Worm (Caenorhabditis elegans) whole organism, L2 larva: ENCODE measurements around the gene C46C2.2.

Experiments used
- F13H6.1 ChIP-seq: sonication (generic microtip); optimal IDR thresholded peaks from 2 replicates; lab custom pipeline; 2016; ENCODE audit warnings: missing genetic modification characterization, missing compliant biosample characterization
- Y55F3AM.14 ChIP-seq: fragments of 200-800 bp; sonication (Bioruptor generic); optimal IDR thresholded peaks from 2 replicates; lab custom pipeline; 2018; ENCODE audit warnings: mild to moderate bottlenecking, missing genetic modification characterization, missing compliant biosample characterization
- ZK546.5 ChIP-seq: sonication (generic microtip); optimal IDR thresholded peaks from 2 replicates; lab custom pipeline; 2017; ENCODE audit warnings: missing biosample characterization, missing genetic modification characterization
- ama-1 ChIP-seq: fragments of 150-350 bp; optimal IDR thresholded peaks from 2 replicates; lab custom pipeline; 2018; ENCODE audit warnings: inconsistent platforms
- egl-27 ChIP-seq: sonication (generic microtip); optimal IDR thresholded peaks from 3 replicates; lab custom pipeline; 2017; ENCODE audit warnings: missing biosample characterization, missing genetic modification reagents, missing genetic modification characterization
- nhr-10 ChIP-seq: sonication (generic microtip); optimal IDR thresholded peaks from 2 replicates; lab custom pipeline; 2017; ENCODE audit warnings: missing biosample characterization, missing genetic modification characterization
- nhr-6 ChIP-seq: fragments of 150-350 bp; optimal IDR thresholded peaks from 2 replicates; lab custom pipeline; 2014; ENCODE audit warnings: missing biosample characterization, missing genetic modification characterization
- ztf-4 ChIP-seq: fragments of 150-350 bp; optimal IDR thresholded peaks from 2 replicates; lab custom pipeline; 2014; ENCODE audit warnings: missing biosample characterization, missing genetic modification characterization

ce11 chrIV:9261687-9262086, 44.2 kb downstream of the C46C2.2 start, which contains the start of gene col-120:
- TF ChIP-seq ZK546.5 (tag; lab: Kevin White, UChicago) (no peak), Y55F3AM.14 (GFP tag; lab: Kevin White, UChicago) (no peak), nhr-10 (no peak), egl-27 (tag; lab: Kevin White, UChicago) (no peak), ama-1 (lab: Kevin White, UChicago) (no peak), nhr-6 (tag; lab: Kevin White, UChicago) (no peak), ztf-4 (tag; lab: Kevin White, UChicago) (no peak), F13H6.1 (no peak)
